Worm (Caenorhabditis elegans) whole organism, late embryonic: ENCODE data around the gene nlf-1.

Source experiments
- dmd-4 ChIP-seq: sonication (generic microtip); optimal IDR thresholded peaks from 2 replicates; lab custom pipeline; 2016; ENCODE audit warnings: borderline replicate concordance, missing genetic modification characterization, missing compliant biosample characterization
- dve-1 ChIP-seq: sonication (generic microtip); optimal IDR thresholded peaks from 2 replicates; lab custom pipeline; 2017; ENCODE audit warnings: antibody characterized with exemption, mild to moderate bottlenecking, missing genetic modification characterization, missing compliant biosample characterization
- mec-3 ChIP-seq: sonication (generic microtip); optimal IDR thresholded peaks from 2 replicates; lab custom pipeline; 2016; ENCODE audit warnings: borderline replicate concordance, missing genetic modification characterization, missing compliant biosample characterization
- pha-2 ChIP-seq: sonication (generic microtip); optimal IDR thresholded peaks from 2 replicates; lab custom pipeline; 2017; ENCODE audit warnings: mild to moderate bottlenecking, missing genetic modification characterization, missing compliant biosample characterization
- pha-4 ChIP-seq: fragments of 150-350 bp; optimal IDR thresholded peaks from 2 replicates; lab custom pipeline; 2018; ENCODE audit warnings: missing biosample characterization, missing genetic modification reagents, missing genetic modification characterization
- pros-1 ChIP-seq: fragments of 150-350 bp; optimal IDR thresholded peaks from 2 replicates; lab custom pipeline; 2014; ENCODE audit warnings: missing biosample characterization, missing genetic modification reagents, missing genetic modification characterization
- sox-2 ChIP-seq: fragments of 200-800 bp; sonication (Bioruptor generic); IDR thresholded peaks from 2 replicates; pipeline ENCODE4 v1.3.6; 2022; ENCODE audit warnings: missing genetic modification reagents, missing genetic modification characterization, missing compliant biosample characterization
- tbx-7 ChIP-seq: sonication (generic microtip); optimal IDR thresholded peaks from 2 replicates; lab custom pipeline; 2016; ENCODE audit warnings: missing genotype, missing genetic modification characterization, missing compliant biosample characterization
- unc-55 ChIP-seq: sonication (generic microtip); optimal IDR thresholded peaks from 2 replicates; lab custom pipeline; 2017; ENCODE audit warnings: missing biosample characterization, missing genetic modification reagents, missing genetic modification characterization
- unc-86 ChIP-seq: sonication (generic microtip); optimal IDR thresholded peaks from 2 replicates; lab custom pipeline; 2016; ENCODE audit warnings: missing genetic modification characterization, missing compliant biosample characterization

ce11 chrX:963171-963570 lies 54.2 kb downstream of the nlf-1 start, which contains the start of gene ncs-1:
- TF ChIP-seq unc-86 (tag; lab: Kevin White, UChicago): no peak
- TF ChIP-seq unc-55 (GFP tag; lab: Kevin White, UChicago): no peak
- TF ChIP-seq tbx-7: no peak
- TF ChIP-seq dmd-4 (tag; lab: Kevin White, UChicago): no peak
- TF ChIP-seq pros-1 (tag; lab: Kevin White, UChicago): no peak
- TF ChIP-seq dve-1 (tag; lab: Kevin White, UChicago): no peak
- TF ChIP-seq mec-3 (tag; lab: Kevin White, UChicago): no peak
- TF ChIP-seq pha-4 (tag; lab: Kevin White, UChicago): no peak
- TF ChIP-seq sox-2 (GFP tag; lab: Robert Waterston, UW): no peak
- no peak for TF ChIP-seq pha-2 (tag; lab: Kevin White, UChicago)
